Worm (Caenorhabditis elegans) whole organism, L1 larva: Measurements from ENCODE around the gene ZK856.6.

Source experiments
- ama-1 ChIP-seq: fragments of 150-350 bp; optimal IDR thresholded peaks from 2 replicates; lab custom pipeline; 2014
- blmp-1 ChIP-seq: fragments of 150-350 bp; optimal IDR thresholded peaks from 2 replicates; lab custom pipeline; 2014; ENCODE audit warnings: missing biosample characterization, missing genetic modification characterization
- ces-1 ChIP-seq: fragments of 150-350 bp; optimal IDR thresholded peaks from 2 replicates; lab custom pipeline; 2014; ENCODE audit warnings: missing biosample characterization, missing genetic modification reagents, missing genetic modification characterization
- dpl-1 ChIP-seq, 3 experiments: fragments of 150-350 bp in 2 of 3; sonication (generic microtip) in 1 of 3; optimal IDR thresholded peaks; 2 replicates each; lab custom pipeline; 2014 to 2017; ENCODE audit warnings: missing biosample characterization in 3 of 3, missing genetic modification characterization in 3 of 3, missing genetic modification reagents in 3 of 3
- grh-1 ChIP-seq: fragments of 200-800 bp; sonication (Bioruptor generic); IDR thresholded peaks from 2 replicates; pipeline ENCODE4 v1.3.6; 2022; ENCODE audit warnings: missing genetic modification reagents, missing genetic modification characterization, missing compliant biosample characterization
- lin-15B ChIP-seq: fragments of 150-350 bp; sonication (generic microtip); optimal IDR thresholded peaks from 3 replicates; lab custom pipeline; 2014; ENCODE audit warnings: missing biosample characterization, missing genetic modification characterization
- lsy-2 ChIP-seq, 2 experiments: fragments of 150-350 bp; optimal IDR thresholded peaks; 2 replicates each; lab custom pipeline; 2014; ENCODE audit warnings: missing biosample characterization in 2 of 2, missing genetic modification characterization in 2 of 2
- mep-1 ChIP-seq: fragments of 150-350 bp; optimal IDR thresholded peaks from 2 replicates; lab custom pipeline; 2014; ENCODE audit warnings: missing biosample characterization, missing genetic modification characterization
- nhr-77 ChIP-seq: fragments of 150-350 bp; optimal IDR thresholded peaks from 2 replicates; lab custom pipeline; 2014; ENCODE audit warnings: missing biosample characterization, missing genetic modification characterization
- nhr-85 ChIP-seq: sonication (generic microtip); peaks from one replicate; lab custom pipeline; 2016; ENCODE audit warnings: missing genetic modification characterization, inconsistent platforms, missing compliant biosample characterization
- pqm-1 ChIP-seq: sonication (generic microtip); optimal IDR thresholded peaks from 3 replicates; lab custom pipeline; 2017; ENCODE audit warnings: missing biosample characterization, missing genetic modification characterization
- swsn-7 ChIP-seq: sonication (generic microtip); optimal IDR thresholded peaks from 2 replicates; lab custom pipeline; 2016; ENCODE audit warnings: missing genetic modification characterization, missing compliant biosample characterization
- zag-1 ChIP-seq: fragments of 150-350 bp; optimal IDR thresholded peaks from 2 replicates; lab custom pipeline; 2014; ENCODE audit warnings: missing biosample characterization, missing genetic modification characterization

DNA sequence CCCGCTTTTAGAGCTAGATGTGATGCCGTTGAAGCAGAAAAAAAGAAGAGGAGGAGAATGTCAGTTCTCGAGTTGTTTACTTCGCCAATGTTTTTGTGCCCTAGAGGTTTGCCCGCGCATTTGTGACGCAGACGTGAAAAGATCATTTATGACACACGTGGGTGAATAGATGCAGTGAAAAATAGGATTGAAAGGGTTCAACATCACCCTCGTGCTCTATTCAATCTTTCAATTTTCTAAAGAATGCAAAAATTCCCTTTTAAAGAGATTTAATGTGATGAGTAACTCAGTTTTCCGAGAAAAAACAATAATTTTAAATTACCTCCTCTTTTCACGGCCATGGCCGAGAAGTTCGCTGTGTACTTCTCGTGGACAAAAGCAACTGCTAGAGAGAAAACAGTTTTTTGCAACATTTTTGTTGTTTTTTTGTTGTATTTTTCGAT, 48.0 kb downstream of the ZK856.6 start:
- TF ChIP-seq mep-1 (tag; lab: Kevin White, UChicago), result peak; percentile 44
- TF ChIP-seq zag-1 (tag; lab: Kevin White, UChicago), result no peak
- peak; percentile 34 to 65 (median 44) for TF ChIP-seq dpl-1 (GFP tag; optimal IDR thresholded peaks at IDR 0.05; lab: Kevin White, UChicago)
- peak; percentile 42 for TF ChIP-seq swsn-7 (tag; lab: Kevin White, UChicago)
- TF ChIP-seq pqm-1 (tag; lab: Kevin White, UChicago), result no peak
- no peak for TF ChIP-seq grh-1 (GFP tag; lab: Robert Waterston, UW)
- TF ChIP-seq blmp-1, result no peak
- TF ChIP-seq ces-1 (GFP tag; lab: Kevin White, UChicago), result no peak
- no peak for TF ChIP-seq ama-1 (lab: Kevin White, UChicago)
- peak; percentile 67 for TF ChIP-seq nhr-85 (tag; lab: Kevin White, UChicago)
- TF ChIP-seq lin-15B, result no peak
- TF ChIP-seq lsy-2 (tag; optimal IDR thresholded peaks at IDR 0.05; lab: Kevin White, UChicago), result peak; percentile 53 to 57
- no peak for TF ChIP-seq nhr-77 (tag; lab: Kevin White, UChicago)
